Worm (Caenorhabditis elegans): ENCODE measurements around the gene F10D7.11.

The F10D7.11 gene

DNA sequence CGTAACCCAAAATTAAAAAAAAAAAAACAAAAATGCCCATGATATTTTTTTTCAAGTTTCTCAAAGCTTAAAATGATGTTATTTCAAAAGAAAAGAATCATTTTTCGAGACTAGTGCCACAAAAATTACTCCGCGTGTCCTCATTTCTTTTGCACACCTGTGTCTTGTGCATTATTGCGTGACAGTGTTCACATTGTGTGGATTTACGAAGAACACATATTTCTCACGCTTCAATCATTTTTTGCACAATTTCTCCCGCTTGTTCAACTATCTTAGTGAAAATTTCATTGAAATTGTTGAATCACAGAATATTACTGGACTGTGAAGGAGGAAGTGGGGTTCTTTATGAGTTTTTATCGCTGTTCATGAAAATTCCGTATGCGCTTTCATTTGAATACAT, 46.2 kb downstream of the F10D7.11 start:
- TF ChIP-seq lin-35 (GFP tag; optimal IDR thresholded peaks at IDR 0.05) (peak in 1 of 2 experiments; percentile 8), pag-3 (tag; optimal IDR thresholded peaks at IDR 0.05; ENCODE audit: borderline replicate concordance, insufficient read depth) (no peak), dsc-1 (tag; optimal IDR thresholded peaks at IDR 0.05) (no peak), efl-1 (optimal IDR thresholded peaks at IDR 0.05) (no peak), efl-1 (GFP tag; optimal IDR thresholded peaks at IDR 0.05 in 1 of 2) (peak in 1 of 2 experiments; percentile 87), nhr-71 (tag; optimal IDR thresholded peaks at IDR 0.05) (no peak), grh-1 (GFP tag; IDR thresholded peaks at IDR 0.05) (no peak), nhr-85 (tag) (no peak), ceh-82 (tag; optimal IDR thresholded peaks at IDR 0.05) (no peak), F16B12.6 (tag; optimal IDR thresholded peaks at IDR 0.05) (peak; percentile 55)

DNA sequence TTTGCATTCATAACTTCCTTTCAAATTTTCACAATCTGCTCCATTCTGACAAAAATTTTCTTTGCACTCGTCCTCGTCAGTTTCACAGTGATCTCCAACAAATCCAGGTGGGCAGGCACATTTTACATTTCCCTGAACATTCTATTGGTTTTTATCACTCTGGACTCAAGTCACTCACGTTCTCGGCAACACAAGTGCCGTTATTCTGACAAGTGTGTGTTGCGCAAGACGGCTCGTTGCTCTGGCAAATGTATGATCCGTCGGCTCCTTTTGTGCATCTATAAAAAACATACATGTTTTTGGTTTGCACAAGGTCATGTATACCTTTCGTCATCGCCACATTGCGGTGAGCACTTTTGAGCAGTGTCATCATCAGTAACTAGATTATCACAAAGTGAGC, 50.0 kb downstream of the F10D7.11 start:
- no peak for TF ChIP-seq vab-15 (tag; optimal IDR thresholded peaks at IDR 0.05)
- no peak for TF ChIP-seq nhr-85 (tag)
- TF ChIP-seq efl-1 (optimal IDR thresholded peaks at IDR 0.05): no peak
- peak in 1 of 2 experiments; percentile 91 for TF ChIP-seq efl-1 (GFP tag; optimal IDR thresholded peaks at IDR 0.05 in 1 of 2)

DNA sequence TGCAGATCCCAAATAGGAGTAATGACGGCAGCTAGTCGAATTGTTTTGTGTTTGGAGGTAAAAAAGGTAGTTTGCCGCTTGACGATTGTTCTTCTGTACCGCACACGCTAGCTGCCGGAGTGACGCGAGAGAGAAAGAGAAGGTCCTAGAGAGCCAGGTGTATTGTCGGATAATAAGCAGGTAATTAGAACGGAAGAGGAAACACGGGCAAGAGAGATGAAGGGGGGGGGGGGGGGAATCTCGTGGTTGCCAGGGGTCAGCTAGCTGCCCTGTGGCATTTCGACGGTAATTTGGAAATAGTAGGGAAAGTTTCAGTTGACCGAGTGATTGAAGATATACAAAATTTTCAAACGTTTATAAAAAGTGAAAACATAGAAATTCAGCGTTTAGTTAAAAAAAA, 51.2 kb downstream of the F10D7.11 start, which contains the start of gene crb-1:
Gene crb-1 (minus strand): TSS at position 147 of the 400 bp plus-strand sequence.
- TF ChIP-seq vab-15 (tag; optimal IDR thresholded peaks at IDR 0.05) (no peak), nhr-77 (tag; optimal IDR thresholded peaks at IDR 0.05) (no peak), sptf-1 (tag; optimal IDR thresholded peaks at IDR 0.05) (no peak), elt-3 (tag; optimal IDR thresholded peaks at IDR 0.05) (no peak), ceh-88 (GFP tag; IDR thresholded peaks at IDR 0.05) (no peak), Y116A8C.19 (tag; optimal IDR thresholded peaks at IDR 0.05; ENCODE audit: borderline replicate concordance) (no peak), fkh-8 (tag; optimal IDR thresholded peaks at IDR 0.05) (no peak), mep-1 (tag; optimal IDR thresholded peaks at IDR 0.05) (no peak), grh-1 (GFP tag; IDR thresholded peaks at IDR 0.05) (no peak), C04F5.9 (tag; optimal IDR thresholded peaks at IDR 0.05) (no peak), zag-1 (tag; optimal IDR thresholded peaks at IDR 0.05) (no peak), hpl-2 (GFP tag; optimal IDR thresholded peaks at IDR 0.05) (no peak), nhr-76 (tag; optimal IDR thresholded peaks at IDR 0.05) (no peak), fkh-10 (GFP tag; optimal IDR thresholded peaks at IDR 0.05) (no peak), egl-27 (tag; optimal IDR thresholded peaks at IDR 0.05) (no peak), nhr-237 (tag; optimal IDR thresholded peaks at IDR 0.05) (no peak)
